Fruit fly (Drosophila melanogaster) whole organism, adult: ENCODE data around the gene tacc.

Experiments used
- CG11617 ChIP-seq: fragments of 200-800 bp; sonication (Bioruptor generic); optimal IDR thresholded peaks from 2 replicates; lab custom pipeline; 2017; ENCODE audit warnings: mild to moderate bottlenecking, missing biosample characterization, missing genetic modification reagents, missing genetic modification characterization
- CG1620 ChIP-seq: fragments of 200-800 bp; sonication (Bioruptor generic); optimal IDR thresholded peaks from 2 replicates; lab custom pipeline; 2016; ENCODE audit warnings: missing biosample characterization, missing genetic modification characterization
- CG5204 ChIP-seq: fragments of 200-800 bp; sonication (Bioruptor generic); optimal IDR thresholded peaks from 2 replicates; lab custom pipeline; 2016; ENCODE audit warnings: missing biosample characterization, missing genetic modification characterization
- CG7045 ChIP-seq: fragments of 200-800 bp; sonication (Bioruptor generic); optimal IDR thresholded peaks from 2 replicates; lab custom pipeline; 2017; ENCODE audit warnings: missing biosample characterization, mild to moderate bottlenecking, missing genetic modification characterization
- bab1 ChIP-seq: fragments of 200-800 bp; sonication (Bioruptor generic); optimal IDR thresholded peaks from 3 replicates; lab custom pipeline; 2019; ENCODE audit warnings: missing biosample characterization, mild to moderate bottlenecking, missing genetic modification characterization, moderate library complexity
- cnc ChIP-seq, 2 experiments: fragments of >200 bp; optimal IDR thresholded peaks; 2 replicates each; lab custom pipeline; 2017
- kay ChIP-seq: fragments of 200-800 bp; sonication (Bioruptor generic); peaks from one replicate; lab custom pipeline; 2016; ENCODE audit warnings: missing biosample characterization, missing genetic modification characterization, borderline replicate concordance
- tj ChIP-seq: fragments of 200-800 bp; sonication (Bioruptor generic); optimal IDR thresholded peaks from 3 replicates; lab custom pipeline; 2017; ENCODE audit warnings: missing biosample characterization, mild to moderate bottlenecking, missing genetic modification characterization, moderate library complexity
- toe ChIP-seq: fragments of 200-800 bp; sonication (Bioruptor generic); optimal IDR thresholded peaks from 2 replicates; lab custom pipeline; 2016; ENCODE audit warnings: missing biosample characterization, missing genetic modification characterization

dm6 chr3R:4780262-4780661, 31.4 kb upstream of the tacc start, which contains the start of gene CG14655:
- TF ChIP-seq toe (GFP tag; lab: Kevin White, UChicago) = no peak
- no peak for TF ChIP-seq tj
- no peak for TF ChIP-seq CG7045
- TF ChIP-seq CG11617 = no peak
- no peak for TF ChIP-seq kay (GFP tag; lab: Kevin White, UChicago)
- no peak for TF ChIP-seq cnc (optimal IDR thresholded peaks at IDR 0.05; lab: Kevin White, UChicago)
- TF ChIP-seq CG5204 (GFP tag; lab: Kevin White, UChicago) = no peak
- no peak for TF ChIP-seq CG1620 (GFP tag; lab: Kevin White, UChicago)
- no peak for TF ChIP-seq bab1 (GFP tag; lab: Kevin White, UChicago)
